Fruit fly (Drosophila melanogaster) whole organism, embryonic: ENCODE measurements around the gene Bacc.

ENCODE experiments used
- Aef1 ChIP-seq: fragments of 200-800 bp; sonication (Bioruptor generic); IDR thresholded peaks from 3 replicates; pipeline ENCODE4 v1.3.6; 2022; ENCODE audit warnings: missing biosample characterization, missing genetic modification characterization
- Atf6 ChIP-seq: fragments of 200-800 bp; sonication (Bioruptor generic); IDR thresholded peaks from 2 replicates; pipeline ENCODE4 v1.3.6; 2022; ENCODE audit warnings: missing biosample characterization, missing genetic modification characterization
- CG10147 ChIP-seq: fragments of 200-800 bp; sonication (Bioruptor generic); optimal IDR thresholded peaks from 2 replicates; lab custom pipeline; 2019; ENCODE audit warnings: missing biosample characterization, mild to moderate bottlenecking, missing genetic modification characterization, moderate library complexity
- CG11723 ChIP-seq: fragments of 200-800 bp; sonication (Bioruptor generic); optimal IDR thresholded peaks from 2 replicates; lab custom pipeline; 2017; ENCODE audit warnings: missing biosample characterization, mild to moderate bottlenecking, missing genetic modification characterization
- CG12219 ChIP-seq: fragments of 200-800 bp; sonication (Bioruptor generic); optimal IDR thresholded peaks from 3 replicates; lab custom pipeline; 2018; ENCODE audit warnings: missing biosample characterization, mild to moderate bottlenecking, missing genetic modification characterization
- CG12744 ChIP-seq: fragments of 200-800 bp; sonication (Bioruptor generic); optimal IDR thresholded peaks from 2 replicates; lab custom pipeline; 2016; ENCODE audit warnings: missing biosample characterization, missing genetic modification characterization
- CG12942 ChIP-seq: fragments of 200-800 bp; sonication (Bioruptor generic); optimal IDR thresholded peaks from 3 replicates; lab custom pipeline; 2016; ENCODE audit warnings: missing biosample characterization, missing genetic modification characterization
- CG13287 ChIP-seq: fragments of 200-800 bp; sonication (Bioruptor generic); IDR thresholded peaks from 2 replicates; pipeline ENCODE4 v1.3.6; 2022; ENCODE audit warnings: missing biosample characterization, missing genetic modification characterization; ENCODE audit not compliant: partially characterized antibody
- CG14050 ChIP-seq: fragments of 200-800 bp; sonication (Bioruptor generic); IDR thresholded peaks from 3 replicates; pipeline ENCODE4 v1.3.6; 2022; ENCODE audit warnings: missing biosample characterization, missing genetic modification characterization
- CG15269 ChIP-seq: fragments of 200-800 bp; sonication (Bioruptor generic); optimal IDR thresholded peaks from 2 replicates; lab custom pipeline; 2018; ENCODE audit warnings: missing biosample characterization, mild to moderate bottlenecking, missing genetic modification characterization, moderate library complexity
- CG1647 ChIP-seq: fragments of 200-800 bp; sonication (Bioruptor generic); optimal IDR thresholded peaks from 3 replicates; lab custom pipeline; 2016; ENCODE audit warnings: missing biosample characterization, missing genetic modification characterization
- CG16779 ChIP-seq: fragments of 200-800 bp; sonication (Bioruptor generic); IDR thresholded peaks from 2 replicates; pipeline ENCODE4 v1.3.6; 2022; ENCODE audit warnings: missing biosample characterization, missing genetic modification characterization
- CG16863 ChIP-seq: fragments of 200-800 bp; sonication (Bioruptor generic); optimal IDR thresholded peaks from 3 replicates; lab custom pipeline; 2016; ENCODE audit warnings: missing biosample characterization, missing genetic modification characterization
- CG17186 ChIP-seq: fragments of 200-800 bp; sonication (Bioruptor generic); optimal IDR thresholded peaks from 3 replicates; lab custom pipeline; 2017; ENCODE audit warnings: missing biosample characterization, missing genetic modification reagents, missing genetic modification characterization
- CG17912 ChIP-seq: fragments of 200-800 bp; sonication (Bioruptor generic); optimal IDR thresholded peaks from 2 replicates; lab custom pipeline; 2018; ENCODE audit warnings: missing biosample characterization, mild to moderate bottlenecking, missing genetic modification characterization
- CG1832 ChIP-seq: fragments of 200-800 bp; sonication (Bioruptor generic); optimal IDR thresholded peaks from 2 replicates; lab custom pipeline; 2017; ENCODE audit warnings: missing biosample characterization, mild to moderate bottlenecking, missing genetic modification characterization, inconsistent platforms
- CG18619 ChIP-seq: fragments of 200-800 bp; sonication (Bioruptor generic); optimal IDR thresholded peaks from 3 replicates; lab custom pipeline; 2017; ENCODE audit warnings: missing biosample characterization, mild to moderate bottlenecking, missing genetic modification characterization
- CG18764 ChIP-seq: fragments of 200-800 bp; sonication (Bioruptor generic); optimal IDR thresholded peaks from 3 replicates; lab custom pipeline; 2016; ENCODE audit warnings: missing biosample characterization, missing genetic modification characterization
- CG30020 ChIP-seq: fragments of 200-800 bp; optimal IDR thresholded peaks from 2 replicates; lab custom pipeline; 2019; ENCODE audit warnings: missing biosample characterization, mild to moderate bottlenecking, missing genetic modification characterization, moderate library complexity
- CG43689 ChIP-seq: fragments of 200-800 bp; sonication (Bioruptor generic); IDR thresholded peaks from 2 replicates; pipeline ENCODE4 v1.3.6; 2022; ENCODE audit warnings: missing biosample characterization, missing genetic modification characterization
- CG6175 ChIP-seq: fragments of 200-800 bp; sonication (Bioruptor generic); IDR thresholded peaks from 3 replicates; pipeline ENCODE4 v1.3.6; 2022; ENCODE audit warnings: missing biosample characterization, missing genetic modification characterization
- CTCF ChIP-seq: fragments of 200-800 bp; sonication (Bioruptor generic); optimal IDR thresholded peaks from 2 replicates; lab custom pipeline; 2017; ENCODE audit warnings: missing biosample characterization, mild to moderate bottlenecking, missing genetic modification characterization, moderate library complexity
- Drgx ChIP-seq: fragments of 200-800 bp; sonication (Bioruptor generic); IDR thresholded peaks from 2 replicates; pipeline ENCODE4 v1.3.6; 2022; ENCODE audit warnings: missing biosample characterization, missing genetic modification characterization
- E2f2 ChIP-seq: fragments of 200-800 bp; sonication (Bioruptor generic); IDR thresholded peaks from 2 replicates; pipeline ENCODE4 v1.3.6; 2022; ENCODE audit warnings: missing biosample characterization, missing genetic modification characterization
- HmgZ ChIP-seq: fragments of 200-800 bp; sonication (Bioruptor generic); optimal IDR thresholded peaks from 2 replicates; lab custom pipeline; 2018; ENCODE audit warnings: missing biosample characterization, mild to moderate bottlenecking, missing genetic modification characterization
- Hr51 ChIP-seq, 2 experiments: fragments of 200-800 bp; sonication (Bioruptor generic); optimal IDR thresholded peaks; 2 replicates in 1 of 2; 3 replicates in 1 of 2; lab custom pipeline; 2016 to 2018; ENCODE audit warnings: missing biosample characterization in 2 of 2, missing genetic modification characterization in 2 of 2, mild to moderate bottlenecking in 1 of 2, moderate library complexity in 1 of 2
- Jarid2 ChIP-seq: fragments of 200-800 bp; sonication (Bioruptor generic); optimal IDR thresholded peaks from 3 replicates; lab custom pipeline; 2017; ENCODE audit warnings: mild to moderate bottlenecking, missing biosample characterization, missing genetic modification reagents, missing genetic modification characterization
- Lpt ChIP-seq: fragments of >200 bp; optimal IDR thresholded peaks from 2 replicates; lab custom pipeline; 2018; ENCODE audit warnings: missing biosample characterization, missing genetic modification characterization
- Max ChIP-seq: fragments of 200-800 bp; sonication (Bioruptor generic); optimal IDR thresholded peaks from 2 replicates; lab custom pipeline; 2016; ENCODE audit warnings: missing biosample characterization, mild to moderate bottlenecking, missing genetic modification characterization
- Med ChIP-seq: fragments of 200-800 bp; sonication (Bioruptor generic); peaks from one replicate; lab custom pipeline; 2016; ENCODE audit warnings: missing biosample characterization, missing genetic modification characterization, mild to moderate bottlenecking, inconsistent platforms, moderate library complexity
- Oaz ChIP-seq: fragments of 200-800 bp; sonication (Bioruptor generic); IDR thresholded peaks from 2 replicates; pipeline ENCODE4 v1.3.6; 2022; ENCODE audit warnings: missing biosample characterization, missing genetic modification characterization
- Sin3A ChIP-seq: fragments of >200 bp; optimal IDR thresholded peaks from 2 replicates; lab custom pipeline; 2018
- Sry-β ChIP-seq: fragments of 200-800 bp; sonication (Bioruptor generic); optimal IDR thresholded peaks from 2 replicates; lab custom pipeline; 2018; ENCODE audit warnings: missing biosample characterization, mild to moderate bottlenecking, missing genetic modification characterization, moderate library complexity
- az2 ChIP-seq: fragments of 200-800 bp; sonication (Bioruptor generic); optimal IDR thresholded peaks from 3 replicates; lab custom pipeline; 2016; ENCODE audit warnings: missing biosample characterization, missing genetic modification characterization
- chif ChIP-seq, 2 experiments: fragments of 200-800 bp; sonication (Bioruptor generic); optimal IDR thresholded peaks; 3 replicates each; lab custom pipeline; 2016; ENCODE audit warnings: missing biosample characterization in 2 of 2, missing genetic modification characterization in 2 of 2
- dan ChIP-seq: fragments of 200-800 bp; sonication (Bioruptor generic); IDR thresholded peaks from 2 replicates; pipeline ENCODE4 v1.3.6; 2022; ENCODE audit warnings: missing biosample characterization, missing genetic modification characterization
- ewg ChIP-seq: fragments of 200-800 bp; sonication (Bioruptor generic); optimal IDR thresholded peaks from 3 replicates; lab custom pipeline; 2017; ENCODE audit warnings: mild to moderate bottlenecking, missing biosample characterization, missing genetic modification reagents, missing genetic modification characterization
- eyg ChIP-seq: fragments of 200-800 bp; sonication (Bioruptor generic); optimal IDR thresholded peaks from 3 replicates; lab custom pipeline; 2016; ENCODE audit warnings: missing biosample characterization, missing genetic modification characterization
- gfzf ChIP-seq: fragments of 200-800 bp; sonication (Bioruptor generic); optimal IDR thresholded peaks from 2 replicates; lab custom pipeline; 2016; ENCODE audit warnings: missing biosample characterization, mild to moderate bottlenecking, missing genetic modification characterization, moderate library complexity
- gt ChIP-seq: fragments of 200-800 bp; sonication (Bioruptor generic); IDR thresholded peaks from 2 replicates; pipeline ENCODE4 v1.3.6; 2022; ENCODE audit warnings: missing biosample characterization, missing genetic modification characterization
- hb ChIP-seq: fragments of 200-800 bp; sonication (Bioruptor generic); IDR thresholded peaks from 3 replicates; pipeline ENCODE4 v1.3.6; 2022; ENCODE audit warnings: missing biosample characterization, missing genetic modification characterization; ENCODE audit not compliant: partially characterized antibody
- ind ChIP-seq: fragments of 200-800 bp; sonication (Bioruptor generic); optimal IDR thresholded peaks from 3 replicates; lab custom pipeline; 2016; ENCODE audit warnings: missing biosample characterization, missing genetic modification characterization
- jing ChIP-seq: fragments of 200-800 bp; sonication (Bioruptor generic); optimal IDR thresholded peaks from 2 replicates; lab custom pipeline; 2018; ENCODE audit warnings: missing biosample characterization, mild to moderate bottlenecking, missing genetic modification characterization
- kni ChIP-seq: fragments of 200-800 bp; sonication (Bioruptor generic); optimal IDR thresholded peaks from 3 replicates; lab custom pipeline; 2017; ENCODE audit warnings: mild to moderate bottlenecking, missing biosample characterization, missing genetic modification reagents, missing genetic modification characterization
- nom ChIP-seq: fragments of 200-800 bp; sonication (Bioruptor generic); optimal IDR thresholded peaks from 2 replicates; lab custom pipeline; 2017; ENCODE audit warnings: missing biosample characterization, missing genetic modification characterization, mild to moderate bottlenecking, moderate library complexity, missing genetic modification reagents
- sc ChIP-seq, 3 experiments: fragments of >200 bp in 2 of 3; fragments of 200-800 bp in 1 of 3; sonication (Bioruptor generic) in 1 of 3; optimal IDR thresholded peaks; 2 replicates in 2 of 3; 3 replicates in 1 of 3; lab custom pipeline; 2017; ENCODE audit warnings: mild to moderate bottlenecking in 1 of 3, missing biosample characterization in 1 of 3, missing genetic modification characterization in 1 of 3, missing genetic modification reagents in 1 of 3
- schlank ChIP-seq: fragments of 200-800 bp; sonication (Bioruptor generic); optimal IDR thresholded peaks from 2 replicates; lab custom pipeline; 2018; ENCODE audit warnings: missing biosample characterization, mild to moderate bottlenecking, missing genetic modification characterization
- z ChIP-seq: fragments of 200-800 bp; sonication (Bioruptor generic); IDR thresholded peaks from 3 replicates; pipeline ENCODE4 v1.3.6; 2022; ENCODE audit warnings: missing biosample characterization, missing genetic modification characterization
- zen2 ChIP-seq: fragments of 200-800 bp; sonication (Bioruptor generic); IDR thresholded peaks from 3 replicates; pipeline ENCODE4 v1.3.6; 2022; ENCODE audit warnings: missing biosample characterization, missing genetic modification characterization; ENCODE audit not compliant: partially characterized antibody

Gene Bacc

dm6 chr2L:2765659-2766373, 13.6 kb downstream of the Bacc start, which contains the start of the genes Snx21 and aph-1:
Gene Snx21 (minus strand): TSS chr2L:2765665.
Gene aph-1 (plus strand): TSS chr2L:2766233.
- TF ChIP-seq dan (GFP tag; lab: Robert Waterston, UW) (peak; percentile 72; the same call in 1 of the 2 replicates), CG11723 (peak; percentile 87), Drgx (GFP tag; lab: Robert Waterston, UW) (peak; percentile 79), CG18764 (peak; percentile 82), Aef1 (GFP tag; lab: Robert Waterston, UW) (peak; percentile 88), sc (optimal IDR thresholded peaks at IDR 0.05; lab: Kevin White, UChicago) (no peak), sc (GFP tag; optimal IDR thresholded peaks at IDR 0.05; lab: Kevin White, UChicago) (peak; percentile 87), E2f2 (GFP tag; lab: Robert Waterston, UW) (peak; percentile 75), Atf6 (GFP tag; lab: Robert Waterston, UW) (peak; percentile 89), CG6175 (GFP tag; lab: Robert Waterston, UW) (peak; percentile 60), CG16779 (peak; percentile 14; the same call in 1 of the 2 replicates), CG12942 (GFP tag; lab: Kevin White, UChicago) (peak; percentile 89), chif (GFP tag; optimal IDR thresholded peaks at IDR 0.05; lab: Kevin White, UChicago) (peak; percentile 76 to 91), Hr51 (GFP tag; optimal IDR thresholded peaks at IDR 0.05; lab: Kevin White, UChicago) (peak; percentile 90 to 95), CG30020 (tag; lab: Kevin White, UChicago) (peak; percentile 79), kni (GFP tag; lab: Kevin White, UChicago) (peak; percentile 70), Med (GFP tag; lab: Kevin White, UChicago) (peak; percentile 97), nom (GFP tag; lab: Kevin White, UChicago) (peak; percentile 67), CG12219 (GFP tag; lab: Kevin White, UChicago) (peak; percentile 83), CG13287 (peak; percentile 28; the same call in 1 of the 2 replicates), gt (peak; percentile 72), z (peak; percentile 56; the same call in 1 of the 3 replicates), CG1832 (GFP tag; lab: Kevin White, UChicago) (no peak), CG14050 (GFP tag; lab: Robert Waterston, UW) (peak; percentile 77), CG16863 (GFP tag; lab: Kevin White, UChicago) (peak; percentile 85), CG15269 (tag; lab: Kevin White, UChicago) (peak; percentile 95), Sin3A (lab: Kevin White, UChicago) (peak; percentile 36), Oaz (GFP tag; lab: Robert Waterston, UW) (peak; percentile 80), CG43689 (peak; percentile 52), eyg (GFP tag; lab: Kevin White, UChicago) (peak; percentile 78), jing (peak; percentile 65), CG12744 (GFP tag; lab: Kevin White, UChicago) (peak; percentile 26), CG17186 (GFP tag; lab: Kevin White, UChicago) (peak; percentile 54), gfzf (GFP tag; lab: Kevin White, UChicago) (peak; percentile 21), CTCF (GFP tag; lab: Kevin White, UChicago) (peak; percentile 49), Max (GFP tag; lab: Kevin White, UChicago) (peak; percentile 91), CG17912 (GFP tag; lab: Kevin White, UChicago) (peak; percentile 77), hb (GFP tag; lab: Robert Waterston, UW) (no peak), ewg (GFP tag; lab: Kevin White, UChicago) (peak; percentile 83), Jarid2 (peak; percentile 63), Sry-β (GFP tag; lab: Kevin White, UChicago) (peak; percentile 38), CG18619 (peak; percentile 92), zen2 (GFP tag; lab: Robert Waterston, UW) (no peak), ind (GFP tag; lab: Kevin White, UChicago) (peak; percentile 93), az2 (GFP tag; lab: Kevin White, UChicago) (peak; percentile 93), CG1647 (GFP tag; lab: Kevin White, UChicago) (peak; percentile 81), HmgZ (tag; lab: Kevin White, UChicago) (peak; percentile 85), Lpt (GFP tag; lab: Kevin White, UChicago) (no peak), schlank (tag; lab: Kevin White, UChicago) (peak; percentile 63), CG10147 (GFP tag; lab: Kevin White, UChicago) (peak; percentile 91)
